Fruit fly (Drosophila melanogaster) Kc167 (cell line): ENCODE data around the gene Proc.

Experiments used
- Myc ChIP-seq: fragments of >200 bp; optimal IDR thresholded peaks from 2 replicates; lab custom pipeline; 2017; ENCODE audit warnings: missing external identifiers
- insv ChIP-seq: fragments of >200 bp; optimal IDR thresholded peaks from 3 replicates; lab custom pipeline; 2018; ENCODE audit warnings: missing external identifiers

DNA sequence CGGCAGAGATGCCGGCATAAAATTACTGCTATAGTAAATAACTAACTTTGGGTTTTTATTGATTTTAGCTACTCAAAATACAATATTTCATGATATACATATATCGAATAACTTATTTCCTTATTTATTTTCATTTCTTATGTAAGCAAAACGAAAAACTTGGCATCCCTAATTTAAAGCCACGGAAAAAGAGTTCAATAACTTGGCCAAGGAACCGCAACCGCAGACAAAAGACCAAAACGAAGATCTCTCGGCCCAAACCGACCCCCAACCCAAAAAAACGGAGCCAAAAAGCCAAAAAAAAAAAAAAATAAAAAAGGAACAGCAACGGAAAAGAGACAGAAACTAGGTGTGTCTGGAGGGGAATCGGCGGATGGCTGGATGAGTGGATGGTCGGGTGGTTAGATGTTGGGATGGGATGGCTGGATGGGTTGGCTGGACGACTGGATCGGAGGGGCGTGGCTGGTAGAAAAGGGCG lies 38.1 kb upstream of the Proc start:
- TF ChIP-seq insv (lab: Kevin White, UChicago) (no peak), Myc (lab: Kevin White, UChicago) (no peak)
